Fruit fly (Drosophila melanogaster) whole organism, embryonic: ENCODE results near the gene NT1.

Experiments used
- Aef1 ChIP-seq: fragments of 200-800 bp; sonication (Bioruptor generic); IDR thresholded peaks from 3 replicates; pipeline ENCODE4 v1.3.6; 2022; ENCODE audit warnings: missing biosample characterization, missing genetic modification characterization
- Antp ChIP-seq: fragments of 200-800 bp; sonication (Bioruptor generic); optimal IDR thresholded peaks from 3 replicates; lab custom pipeline; 2016; ENCODE audit warnings: missing biosample characterization, missing genetic modification characterization
- B-H1 ChIP-seq: fragments of 200-800 bp; sonication (Bioruptor generic); IDR thresholded peaks from 3 replicates; pipeline ENCODE4 v1.3.6; 2022; ENCODE audit warnings: missing biosample characterization, missing genetic modification characterization
- CG10959 ChIP-seq: fragments of 200-800 bp; sonication (Bioruptor generic); IDR thresholded peaks from 2 replicates; pipeline ENCODE4 v1.3.6; 2022; ENCODE audit warnings: missing biosample characterization, missing genetic modification characterization
- CG12219 ChIP-seq: fragments of 200-800 bp; sonication (Bioruptor generic); optimal IDR thresholded peaks from 3 replicates; lab custom pipeline; 2018; ENCODE audit warnings: missing biosample characterization, mild to moderate bottlenecking, missing genetic modification characterization
- CG14441 ChIP-seq: fragments of 200-800 bp; sonication (Bioruptor generic); IDR thresholded peaks from 2 replicates; pipeline ENCODE4 v1.3.6; 2022; ENCODE audit warnings: missing biosample characterization, missing genetic modification characterization
- CG17568 ChIP-seq: fragments of 200-800 bp; sonication (Bioruptor generic); optimal IDR thresholded peaks from 2 replicates; lab custom pipeline; 2018; ENCODE audit warnings: missing biosample characterization, mild to moderate bottlenecking, missing genetic modification characterization, moderate library complexity
- CG17912 ChIP-seq: fragments of 200-800 bp; sonication (Bioruptor generic); optimal IDR thresholded peaks from 2 replicates; lab custom pipeline; 2018; ENCODE audit warnings: missing biosample characterization, mild to moderate bottlenecking, missing genetic modification characterization
- CG31365 ChIP-seq: fragments of 200-800 bp; sonication (Bioruptor generic); optimal IDR thresholded peaks from 2 replicates; lab custom pipeline; 2018; ENCODE audit warnings: missing biosample characterization, mild to moderate bottlenecking, missing genetic modification characterization
- CG31441 ChIP-seq: fragments of 200-800 bp; sonication (Bioruptor generic); IDR thresholded peaks from 2 replicates; pipeline ENCODE4 v1.3.6; 2022; ENCODE audit warnings: missing biosample characterization, missing genetic modification characterization
- CG34376 ChIP-seq: fragments of 200-800 bp; sonication (Bioruptor generic); optimal IDR thresholded peaks from 2 replicates; lab custom pipeline; 2018; ENCODE audit warnings: missing biosample characterization, mild to moderate bottlenecking, missing genetic modification characterization
- CG4282 ChIP-seq: fragments of 200-800 bp; sonication (Bioruptor generic); optimal IDR thresholded peaks from 2 replicates; lab custom pipeline; 2016; ENCODE audit warnings: missing biosample characterization, missing genetic modification characterization
- CG6272 ChIP-seq: fragments of 200-800 bp; sonication (Bioruptor generic); IDR thresholded peaks from 2 replicates; pipeline ENCODE4 v1.3.6; 2022; ENCODE audit warnings: missing biosample characterization, missing genetic modification characterization
- CG7963 ChIP-seq: fragments of 200-800 bp; sonication (Bioruptor generic); IDR thresholded peaks from 3 replicates; pipeline ENCODE4 v1.3.6; 2022; ENCODE audit warnings: missing biosample characterization, missing genetic modification characterization; ENCODE audit not compliant: partially characterized antibody
- CG9215 ChIP-seq: fragments of 200-800 bp; sonication (Bioruptor generic); IDR thresholded peaks from 2 replicates; pipeline ENCODE4 v1.3.6; 2022; ENCODE audit warnings: missing biosample characterization, missing genetic modification characterization
- D19A ChIP-seq: fragments of 200-800 bp; optimal IDR thresholded peaks from 3 replicates; lab custom pipeline; 2019; ENCODE audit warnings: missing biosample characterization, mild to moderate bottlenecking, missing genetic modification characterization, moderate library complexity
- D19B ChIP-seq: fragments of 200-800 bp; sonication (Bioruptor generic); optimal IDR thresholded peaks from 2 replicates; lab custom pipeline; 2017; ENCODE audit warnings: missing biosample characterization, mild to moderate bottlenecking, missing genetic modification characterization
- GATAe ChIP-seq: fragments of 200-800 bp; sonication (Bioruptor generic); conservative IDR thresholded peaks from 2 replicates; pipeline ENCODE4 v1.3.6; 2022; ENCODE audit warnings: missing biosample characterization, missing genetic modification characterization
- Hsf ChIP-seq: fragments of 200-800 bp; sonication (Bioruptor generic); optimal IDR thresholded peaks from 3 replicates; lab custom pipeline; 2016; ENCODE audit warnings: missing biosample characterization, missing genetic modification characterization
- Kr ChIP-seq: fragments of 200-800 bp; sonication (Bioruptor generic); optimal IDR thresholded peaks from 2 replicates; lab custom pipeline; 2017; ENCODE audit warnings: missing biosample characterization, mild to moderate bottlenecking, missing genetic modification characterization
- NK7.1 ChIP-seq: fragments of 200-800 bp; sonication (Bioruptor generic); optimal IDR thresholded peaks from 3 replicates; lab custom pipeline; 2016; ENCODE audit warnings: missing biosample characterization, missing genetic modification characterization
- Neu2 ChIP-seq: fragments of 200-800 bp; sonication (Bioruptor generic); optimal IDR thresholded peaks from 3 replicates; lab custom pipeline; 2016; ENCODE audit warnings: missing biosample characterization, missing genetic modification characterization, borderline replicate concordance
- Ptx1 ChIP-seq: fragments of 200-800 bp; sonication (Bioruptor generic); IDR thresholded peaks from 2 replicates; pipeline ENCODE4 v1.3.6; 2022; ENCODE audit warnings: missing biosample characterization, missing genetic modification characterization
- Side ChIP-seq: fragments of 200-800 bp; sonication (Bioruptor generic); optimal IDR thresholded peaks from 2 replicates; lab custom pipeline; 2016; ENCODE audit warnings: missing biosample characterization, missing genetic modification characterization
- TFAM ChIP-seq: fragments of 200-800 bp; sonication (Bioruptor generic); optimal IDR thresholded peaks from 2 replicates; lab custom pipeline; 2017; ENCODE audit warnings: missing biosample characterization, missing genetic modification characterization, inconsistent platforms
- ac ChIP-seq: fragments of 200-800 bp; sonication (Bioruptor generic); optimal IDR thresholded peaks from 3 replicates; lab custom pipeline; 2017; ENCODE audit warnings: missing biosample characterization, mild to moderate bottlenecking, missing genetic modification characterization
- al ChIP-seq: fragments of 200-800 bp; sonication (Bioruptor generic); IDR thresholded peaks from 2 replicates; pipeline ENCODE4 v1.3.6; 2022; ENCODE audit warnings: missing biosample characterization, missing genetic modification characterization
- amos ChIP-seq: fragments of 200-800 bp; sonication (Bioruptor generic); IDR thresholded peaks from 2 replicates; pipeline ENCODE4 v1.3.6; 2022; ENCODE audit warnings: missing biosample characterization, missing genetic modification characterization; ENCODE audit not compliant: partially characterized antibody
- aop ChIP-seq: fragments of 200-800 bp; sonication (Bioruptor generic); IDR thresholded peaks from 2 replicates; pipeline ENCODE4 v1.3.6; 2022; ENCODE audit warnings: missing biosample characterization, missing genetic modification characterization
- bcd ChIP-seq: fragments of 200-800 bp; sonication (Bioruptor generic); optimal IDR thresholded peaks from 2 replicates; lab custom pipeline; 2017; ENCODE audit warnings: missing biosample characterization, mild to moderate bottlenecking, missing genetic modification characterization
- cas ChIP-seq: fragments of 200-800 bp; sonication (Bioruptor generic); IDR thresholded peaks from 2 replicates; pipeline ENCODE4 v1.3.6; 2022; ENCODE audit warnings: missing biosample characterization, missing genetic modification characterization
- chm ChIP-seq: fragments of 200-800 bp; sonication (Bioruptor generic); IDR thresholded peaks from 2 replicates; pipeline ENCODE4 v1.3.6; 2022; ENCODE audit warnings: missing biosample characterization, missing genetic modification characterization
- croc ChIP-seq: fragments of 200-800 bp; sonication (Bioruptor generic); conservative IDR thresholded peaks from 3 replicates; pipeline ENCODE4 v1.3.6; 2022; ENCODE audit warnings: missing biosample characterization, missing genetic modification characterization
- da ChIP-seq: fragments of 200-800 bp; sonication (Bioruptor generic); optimal IDR thresholded peaks from 2 replicates; lab custom pipeline; 2016; ENCODE audit warnings: missing biosample characterization, missing genetic modification characterization
- dimm ChIP-seq: fragments of 200-800 bp; sonication (Bioruptor generic); IDR thresholded peaks from 2 replicates; pipeline ENCODE4 v1.3.6; 2022; ENCODE audit warnings: missing biosample characterization, missing genetic modification characterization
- disco-r ChIP-seq: fragments of 200-800 bp; sonication (Bioruptor generic); optimal IDR thresholded peaks from 2 replicates; lab custom pipeline; 2016; ENCODE audit warnings: missing biosample characterization, missing genetic modification characterization
- grn ChIP-seq: fragments of 200-800 bp; sonication (Bioruptor generic); optimal IDR thresholded peaks from 3 replicates; lab custom pipeline; 2017; ENCODE audit warnings: missing biosample characterization, missing genetic modification characterization
- klu ChIP-seq: fragments of 200-800 bp; sonication (Bioruptor generic); IDR thresholded peaks from 2 replicates; pipeline ENCODE4 v1.3.6; 2022; ENCODE audit warnings: missing biosample characterization, missing genetic modification characterization
- lilli ChIP-seq: fragments of 200-800 bp; sonication (Bioruptor generic); optimal IDR thresholded peaks from 3 replicates; lab custom pipeline; 2016; ENCODE audit warnings: missing biosample characterization, missing genetic modification characterization
- lmd ChIP-seq: fragments of 200-800 bp; sonication (Bioruptor generic); IDR thresholded peaks from 2 replicates; pipeline ENCODE4 v1.3.6; 2022; ENCODE audit warnings: missing biosample characterization, missing genetic modification characterization
- mld ChIP-seq: fragments of 200-800 bp; sonication (Bioruptor generic); IDR thresholded peaks from 3 replicates; pipeline ENCODE4 v1.3.6; 2022; ENCODE audit warnings: missing biosample characterization, missing genetic modification characterization; ENCODE audit not compliant: partially characterized antibody
- prd ChIP-seq, 3 experiments: fragments of >200 bp in 2 of 3; fragments of 200-800 bp in 1 of 3; sonication (Bioruptor generic) in 1 of 3; optimal IDR thresholded peaks in 2 of 3; IDR thresholded peaks in 1 of 3; 2 replicates in 2 of 3; 3 replicates in 1 of 3; pipeline versions ENCODE4 v1.3.6 to Lab custom; 2017 to 2022; ENCODE audit warnings: missing biosample characterization in 1 of 3, missing genetic modification characterization in 1 of 3
- pum ChIP-seq: fragments of 200-800 bp; sonication (Bioruptor generic); optimal IDR thresholded peaks from 2 replicates; lab custom pipeline; 2016; ENCODE audit warnings: missing biosample characterization, missing genetic modification characterization
- sens ChIP-seq: fragments of 200-800 bp; sonication (Bioruptor generic); peaks from one replicate; lab custom pipeline; 2016; ENCODE audit warnings: missing biosample characterization, missing genetic modification characterization
- shn ChIP-seq: fragments of 200-800 bp; sonication (Bioruptor generic); optimal IDR thresholded peaks from 3 replicates; lab custom pipeline; 2016; ENCODE audit warnings: missing biosample characterization, missing genetic modification characterization
- sim ChIP-seq: fragments of 200-800 bp; sonication (Bioruptor generic); IDR thresholded peaks from 2 replicates; pipeline ENCODE4 v1.3.6; 2022; ENCODE audit warnings: missing biosample characterization, missing genetic modification characterization
- so ChIP-seq: fragments of 200-800 bp; sonication (Bioruptor generic); IDR thresholded peaks from 3 replicates; pipeline ENCODE4 v1.3.6; 2022; ENCODE audit warnings: missing biosample characterization, missing genetic modification characterization
- sob ChIP-seq: fragments of 200-800 bp; sonication (Bioruptor generic); IDR thresholded peaks from 2 replicates; pipeline ENCODE4 v1.3.6; 2022; ENCODE audit warnings: missing biosample characterization, missing genetic modification characterization
- ssp ChIP-seq: fragments of 200-800 bp; sonication (Bioruptor generic); IDR thresholded peaks from 2 replicates; pipeline ENCODE4 v1.3.6; 2022; ENCODE audit warnings: missing biosample characterization, missing genetic modification characterization
- tx ChIP-seq: fragments of 200-800 bp; sonication (Bioruptor generic); optimal IDR thresholded peaks from 2 replicates; lab custom pipeline; 2016; ENCODE audit warnings: missing biosample characterization, missing genetic modification characterization
- yki ChIP-seq: fragments of >200 bp; optimal IDR thresholded peaks from 3 replicates; lab custom pipeline; 2018
- zen ChIP-seq: fragments of 200-800 bp; sonication (Bioruptor generic); optimal IDR thresholded peaks from 3 replicates; lab custom pipeline; 2018; ENCODE audit warnings: missing biosample characterization, mild to moderate bottlenecking, missing genetic modification characterization, moderate library complexity

Gene NT1

DNA sequence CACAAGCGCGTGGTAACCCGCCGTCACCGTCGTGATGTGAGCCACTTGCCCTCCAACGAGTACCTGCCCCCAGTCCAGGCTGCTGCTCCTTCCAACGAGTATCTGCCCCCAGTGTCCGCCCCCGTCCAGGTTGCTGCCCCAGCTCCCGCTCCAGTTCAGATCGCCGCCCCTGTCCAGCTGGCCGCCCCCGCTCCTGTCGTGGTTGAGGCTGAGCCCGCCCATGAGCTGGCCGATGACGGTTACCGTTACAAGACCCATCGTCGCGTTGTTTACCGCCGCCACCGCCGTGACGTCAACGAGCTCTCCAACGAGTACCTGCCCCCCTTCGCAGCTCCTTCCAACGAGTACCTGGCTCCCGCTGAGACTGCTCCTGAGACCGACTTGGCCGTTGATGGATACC is 27.5 kb downstream of the NT1 start (continued):
- peak; percentile 12; the same call in 1 of the 2 replicates for TF ChIP-seq CG9215
- no peak for TF ChIP-seq lilli
- no peak for TF ChIP-seq yki (lab: Kevin White, UChicago)
- TF ChIP-seq prd (optimal IDR thresholded peaks at IDR 0.05; lab: Kevin White, UChicago): no peak
- no peak for TF ChIP-seq prd (GFP tag; IDR thresholded peaks at IDR 0.05; lab: Robert Waterston, UW)
- TF ChIP-seq CG17912 (GFP tag; lab: Kevin White, UChicago): no peak
- no peak; the same call in 1 of the 2 replicates for TF ChIP-seq chm (GFP tag; lab: Robert Waterston, UW)
- no peak for TF ChIP-seq B-H1 (GFP tag; lab: Robert Waterston, UW)
- TF ChIP-seq CG14441 (GFP tag; lab: Robert Waterston, UW): 0 out of 2 replicates have a peak, but pooled peaks have one; percentile 5
- peak; percentile 40; the same call in 1 of the 2 replicates for TF ChIP-seq CG6272 (GFP tag; lab: Robert Waterston, UW)
- TF ChIP-seq sim (GFP tag; lab: Robert Waterston, UW): no peak
- TF ChIP-seq mld (GFP tag; lab: Robert Waterston, UW): 0 out of 3 replicates have a peak, but pooled peaks have one; percentile 36
- TF ChIP-seq CG34376 (GFP tag; lab: Kevin White, UChicago): no peak
- TF ChIP-seq Aef1: 0 out of 3 replicates have a peak, but pooled peaks have one; percentile 10
- TF ChIP-seq D19B: no peak
- no peak for TF ChIP-seq CG12219 (GFP tag; lab: Kevin White, UChicago)
- 0 out of 3 replicates have a peak, but pooled peaks have one; percentile 29 for TF ChIP-seq CG7963 (GFP tag; lab: Robert Waterston, UW)
- no peak for TF ChIP-seq bcd (GFP tag; lab: Kevin White, UChicago)
- TF ChIP-seq ac (GFP tag; lab: Kevin White, UChicago): no peak
- no peak for TF ChIP-seq TFAM (GFP tag; lab: Kevin White, UChicago)
- no peak for TF ChIP-seq D19A (tag; lab: Kevin White, UChicago)
- TF ChIP-seq CG17568 (GFP tag; lab: Kevin White, UChicago): no peak
- no peak for TF ChIP-seq zen (tag; lab: Kevin White, UChicago)
- 0 out of 2 replicates have a peak, but pooled peaks have one; percentile 9 for TF ChIP-seq sob (GFP tag; lab: Robert Waterston, UW)
- TF ChIP-seq lmd (GFP tag; lab: Robert Waterston, UW): no peak
- TF ChIP-seq Neu2 (GFP tag; lab: Kevin White, UChicago): no peak
- no peak for TF ChIP-seq sens (GFP tag; lab: Kevin White, UChicago)
- TF ChIP-seq CG10959: peak; percentile 65
- no peak for TF ChIP-seq tx (GFP tag; lab: Kevin White, UChicago)
- TF ChIP-seq al (GFP tag; lab: Robert Waterston, UW): 0 out of 2 replicates have a peak, but pooled peaks have one; percentile 4
- TF ChIP-seq cas (GFP tag; lab: Robert Waterston, UW): 0 out of 2 replicates have a peak, but pooled peaks have one; percentile 29
- TF ChIP-seq shn: no peak
- TF ChIP-seq aop (GFP tag; lab: Robert Waterston, UW): no peak
- TF ChIP-seq klu: peak; percentile 46; the same call in 1 of the 2 replicates
- no peak for TF ChIP-seq pum
- no peak for TF ChIP-seq Side (GFP tag; lab: Kevin White, UChicago)
- TF ChIP-seq da (GFP tag; lab: Kevin White, UChicago): no peak
- TF ChIP-seq CG31365: no peak
- no peak for TF ChIP-seq Kr
- TF ChIP-seq grn (GFP tag; lab: Kevin White, UChicago): no peak
- TF ChIP-seq CG31441: no peak
- no peak for TF ChIP-seq NK7.1 (GFP tag; lab: Kevin White, UChicago)
- peak; percentile 24; the same call in 1 of the 2 replicates for TF ChIP-seq ssp (GFP tag; lab: Robert Waterston, UW)
- no peak for TF ChIP-seq so (GFP tag; lab: Robert Waterston, UW)
- no peak for TF ChIP-seq disco-r (GFP tag; lab: Kevin White, UChicago)
- 0 out of 2 replicates have a peak, but pooled peaks have one; percentile 12 for TF ChIP-seq Ptx1 (GFP tag; lab: Robert Waterston, UW)
- no peak for TF ChIP-seq amos (GFP tag; lab: Robert Waterston, UW)
- no peak for TF ChIP-seq croc (GFP tag; lab: Robert Waterston, UW)
- no peak for TF ChIP-seq Antp
- TF ChIP-seq GATAe (GFP tag; lab: Robert Waterston, UW): no peak
- TF ChIP-seq dimm (GFP tag; lab: Robert Waterston, UW): 0 out of 2 replicates have a peak, but pooled peaks have one; percentile 8
- no peak for TF ChIP-seq Hsf (GFP tag; lab: Kevin White, UChicago)
- TF ChIP-seq CG4282 (GFP tag; lab: Kevin White, UChicago): no peak
